Worm (Caenorhabditis elegans) whole organism, L3 larva: ENCODE measurements around the gene clp-6.

Experiments
- aly-2 ChIP-seq: fragments of 150-350 bp; optimal IDR thresholded peaks from 2 replicates; lab custom pipeline; 2014; ENCODE audit warnings: missing biosample characterization, missing genetic modification characterization
- ceh-16 ChIP-seq: sonication (generic microtip); optimal IDR thresholded peaks from 2 replicates; lab custom pipeline; 2017; ENCODE audit warnings: missing biosample characterization, missing genetic modification characterization
- ceh-28 ChIP-seq: fragments of 150-350 bp; optimal IDR thresholded peaks from 2 replicates; lab custom pipeline; 2014; ENCODE audit warnings: missing biosample characterization, missing genetic modification reagents, missing genetic modification characterization
- ceh-82 ChIP-seq: fragments of 150-350 bp; optimal IDR thresholded peaks from 2 replicates; lab custom pipeline; 2014; ENCODE audit warnings: missing biosample characterization, missing genetic modification characterization
- ceh-9 ChIP-seq: sonication (generic microtip); optimal IDR thresholded peaks from 2 replicates; lab custom pipeline; 2018; ENCODE audit warnings: missing biosample characterization, missing genetic modification characterization
- daf-12 ChIP-seq: fragments of 150-350 bp; optimal IDR thresholded peaks from 2 replicates; lab custom pipeline; 2014; ENCODE audit warnings: missing biosample characterization, missing genetic modification reagents, missing genetic modification characterization
- egl-5 ChIP-seq: fragments of 150-350 bp; optimal IDR thresholded peaks from 2 replicates; lab custom pipeline; 2017; ENCODE audit warnings: missing biosample characterization, missing genetic modification reagents, missing genetic modification characterization, inconsistent platforms
- elt-1 ChIP-seq: fragments of 150-350 bp; optimal IDR thresholded peaks from 2 replicates; lab custom pipeline; 2014; ENCODE audit warnings: missing biosample characterization, missing genetic modification characterization
- elt-2 ChIP-seq: sonication (generic microtip); optimal IDR thresholded peaks from 2 replicates; lab custom pipeline; 2016; ENCODE audit warnings: missing genetic modification reagents, mild to moderate bottlenecking, missing genetic modification characterization, missing compliant biosample characterization
- fkh-10 ChIP-seq: sonication (generic microtip); optimal IDR thresholded peaks from 2 replicates; lab custom pipeline; 2017; ENCODE audit warnings: missing biosample characterization, missing genetic modification reagents, missing genetic modification characterization
- fkh-2 ChIP-seq: fragments of 150-350 bp; optimal IDR thresholded peaks from 2 replicates; lab custom pipeline; 2014; ENCODE audit warnings: missing biosample characterization, missing genetic modification reagents, missing genetic modification characterization
- hmg-11 ChIP-seq: sonication (generic microtip); optimal IDR thresholded peaks from 2 replicates; lab custom pipeline; 2016; ENCODE audit warnings: missing genetic modification characterization, missing compliant biosample characterization
- jun-1 ChIP-seq: fragments of 150-350 bp; optimal IDR thresholded peaks from 2 replicates; lab custom pipeline; 2014; ENCODE audit warnings: missing biosample characterization, missing genetic modification reagents, missing genetic modification characterization
- lin-15B ChIP-seq: fragments of 150-350 bp; optimal IDR thresholded peaks from 2 replicates; lab custom pipeline; 2014; ENCODE audit warnings: missing biosample characterization, missing genetic modification characterization
- lin-39 ChIP-seq: fragments of 150-350 bp; optimal IDR thresholded peaks from 2 replicates; lab custom pipeline; 2018; ENCODE audit warnings: missing biosample characterization, missing genetic modification reagents, missing genetic modification characterization
- mdl-1 ChIP-seq: fragments of 150-350 bp; optimal IDR thresholded peaks from 2 replicates; lab custom pipeline; 2014; ENCODE audit warnings: missing biosample characterization, missing genetic modification characterization
- nfya-1 ChIP-seq: sonication (generic microtip); optimal IDR thresholded peaks from 2 replicates; lab custom pipeline; 2017; ENCODE audit warnings: missing genetic modification characterization, mild to moderate bottlenecking, missing compliant biosample characterization, antibody characterized with exemption, moderate library complexity; ENCODE audit not compliant: insufficient read depth
- nhr-11 ChIP-seq: fragments of 150-350 bp; optimal IDR thresholded peaks from 2 replicates; lab custom pipeline; 2014; ENCODE audit warnings: missing biosample characterization, missing genetic modification characterization
- nhr-12 ChIP-seq: fragments of 150-350 bp; optimal IDR thresholded peaks from 2 replicates; lab custom pipeline; 2014; ENCODE audit warnings: missing biosample characterization, missing genetic modification characterization
- nhr-23 ChIP-seq: fragments of 150-350 bp; optimal IDR thresholded peaks from 2 replicates; lab custom pipeline; 2014; ENCODE audit warnings: missing biosample characterization, missing genetic modification reagents, missing genetic modification characterization
- nhr-237 ChIP-seq: fragments of 150-350 bp; optimal IDR thresholded peaks from 2 replicates; lab custom pipeline; 2014; ENCODE audit warnings: missing biosample characterization, missing genetic modification characterization
- nhr-25 ChIP-seq: sonication (generic microtip); optimal IDR thresholded peaks from 2 replicates; lab custom pipeline; 2017; ENCODE audit warnings: missing biosample characterization, missing genetic modification characterization
- nhr-28 ChIP-seq: fragments of 150-350 bp; optimal IDR thresholded peaks from 2 replicates; lab custom pipeline; 2014; ENCODE audit warnings: missing biosample characterization, missing genetic modification characterization
- nhr-43 ChIP-seq: sonication (generic microtip); optimal IDR thresholded peaks from 2 replicates; lab custom pipeline; 2016; ENCODE audit warnings: mild to moderate bottlenecking, missing genetic modification characterization, missing compliant biosample characterization; ENCODE audit not compliant: poor library complexity, severe bottlenecking
- nhr-76 ChIP-seq: fragments of 150-350 bp; sonication (generic microtip); optimal IDR thresholded peaks from 5 replicates; lab custom pipeline; 2014; ENCODE audit warnings: missing biosample characterization, missing genetic modification characterization
- nhr-77 ChIP-seq: fragments of 150-350 bp; optimal IDR thresholded peaks from 2 replicates; lab custom pipeline; 2014; ENCODE audit warnings: missing biosample characterization, missing genetic modification characterization
- pha-4 ChIP-seq: fragments of 150-350 bp; optimal IDR thresholded peaks from 2 replicates; lab custom pipeline; 2014; ENCODE audit warnings: missing biosample characterization, missing genetic modification reagents, missing genetic modification characterization
- pqm-1 ChIP-seq: fragments of 150-350 bp; optimal IDR thresholded peaks from 2 replicates; lab custom pipeline; 2017; ENCODE audit warnings: missing biosample characterization, missing genetic modification characterization, inconsistent platforms
- sea-2 ChIP-seq: fragments of 150-350 bp; sonication (generic microtip); optimal IDR thresholded peaks from 4 replicates; lab custom pipeline; 2014; ENCODE audit warnings: missing biosample characterization, missing genetic modification reagents, missing genetic modification characterization
- skn-1 ChIP-seq: fragments of 150-350 bp; optimal IDR thresholded peaks from 2 replicates; lab custom pipeline; 2014; ENCODE audit warnings: missing biosample characterization, missing genetic modification characterization
- unc-39 ChIP-seq: sonication (generic microtip); optimal IDR thresholded peaks from 4 replicates; lab custom pipeline; 2017; ENCODE audit warnings: missing biosample characterization, missing genetic modification characterization
- unc-62 ChIP-seq: fragments of 150-350 bp; sonication (generic microtip); optimal IDR thresholded peaks from 4 replicates; lab custom pipeline; 2014; ENCODE audit warnings: missing biosample characterization, missing genetic modification reagents, missing genetic modification characterization
- zag-1 ChIP-seq: fragments of 150-350 bp; optimal IDR thresholded peaks from 2 replicates; lab custom pipeline; 2014; ENCODE audit warnings: missing biosample characterization, missing genetic modification characterization
- ztf-4 ChIP-seq: fragments of 150-350 bp; optimal IDR thresholded peaks from 2 replicates; lab custom pipeline; 2014; ENCODE audit warnings: missing biosample characterization, missing genetic modification characterization

clp-6 gene

DNA sequence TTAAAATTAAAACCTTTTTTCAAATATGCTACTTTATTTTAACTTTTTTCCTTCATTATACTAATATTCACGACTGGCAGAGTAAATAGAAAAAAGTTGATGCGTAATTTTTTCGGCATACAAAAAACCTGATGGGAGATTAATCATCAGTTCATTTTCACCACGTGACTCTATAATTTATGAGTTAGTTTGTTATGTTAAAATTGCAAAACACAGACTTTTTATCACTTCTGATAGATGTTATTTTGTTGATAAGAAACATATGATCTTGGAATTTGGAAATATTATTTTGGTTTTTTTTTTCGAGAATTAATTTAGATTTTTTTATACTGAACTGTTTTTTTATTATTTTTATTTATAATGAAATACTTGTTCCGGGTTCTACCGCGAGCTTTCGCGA, 30.9 kb downstream of the clp-6 start:
- peak; percentile 48 for TF ChIP-seq elt-2 (tag; lab: Kevin White, UChicago)
- TF ChIP-seq pha-4 (tag; lab: Kevin White, UChicago) = peak; percentile 41
- peak; percentile 43 for TF ChIP-seq pqm-1
- no peak for TF ChIP-seq lin-15B (tag; lab: Kevin White, UChicago)

- TF ChIP-seq ztf-4 (tag; lab: Kevin White, UChicago) = no peak
- no peak for TF ChIP-seq nhr-11
- TF ChIP-seq ceh-82 (tag; lab: Kevin White, UChicago) = no peak
- TF ChIP-seq jun-1 (tag; lab: Kevin White, UChicago) = no peak
- no peak for TF ChIP-seq nfya-1
- no peak for TF ChIP-seq nhr-12
- peak; percentile 43 for TF ChIP-seq ceh-28
- TF ChIP-seq hmg-11 = no peak
- TF ChIP-seq, all 47 proteins: peak for 1
Measured at ce11 chrIV:1400016-1400415, 34.8 kb downstream of the clp-6 start.

DNA sequence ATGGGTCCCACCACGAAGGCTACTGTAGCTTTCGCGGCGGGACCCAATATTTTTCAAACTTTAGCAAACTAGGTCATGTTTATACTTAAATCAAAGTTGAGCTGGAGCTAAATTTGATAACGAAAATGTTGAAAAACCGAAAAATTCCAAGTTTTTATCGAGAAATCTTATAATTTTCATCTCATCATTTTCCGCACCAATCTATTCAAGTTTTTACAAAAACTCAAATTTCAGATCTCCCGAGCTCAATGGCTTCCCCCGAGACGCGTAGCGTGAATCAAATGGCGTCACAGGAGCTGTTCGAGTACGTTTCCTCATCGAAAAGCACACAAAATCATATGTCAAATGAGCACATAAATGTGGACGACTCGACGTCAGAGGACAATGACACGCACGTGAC, 36.9 kb downstream of the clp-6 start:
- TF ChIP-seq daf-12 (tag; lab: Kevin White, UChicago) = no peak
- no peak for TF ChIP-seq ztf-4 (tag; lab: Kevin White, UChicago)
- no peak for TF ChIP-seq nhr-23 (tag; lab: Kevin White, UChicago)
- no peak for TF ChIP-seq egl-5 (tag; lab: Kevin White, UChicago)
- no peak for TF ChIP-seq nhr-25 (tag; lab: Kevin White, UChicago)
- TF ChIP-seq elt-2 (tag; lab: Kevin White, UChicago) = no peak
- TF ChIP-seq, all 47 proteins: peak for 0

- no peak for TF ChIP-seq nhr-77 (tag; lab: Kevin White, UChicago)
- no peak for TF ChIP-seq ceh-9 (tag; lab: Kevin White, UChicago)
- no peak for TF ChIP-seq zag-1
- no peak for TF ChIP-seq nhr-237 (tag; lab: Kevin White, UChicago)
- no peak for TF ChIP-seq fkh-10 (GFP tag; lab: Kevin White, UChicago)
- no peak for TF ChIP-seq ztf-4 (tag; lab: Kevin White, UChicago)
- TF ChIP-seq nhr-76 (tag; lab: Kevin White, UChicago) = no peak
- no peak for TF ChIP-seq jun-1 (tag; lab: Kevin White, UChicago)
- no peak for TF ChIP-seq nhr-23 (tag; lab: Kevin White, UChicago)
- no peak for TF ChIP-seq ceh-16 (tag; lab: Kevin White, UChicago)
- no peak for TF ChIP-seq lin-39 (tag; lab: Kevin White, UChicago)
Measured at ce11 chrIV:1394077-1394476, 40.8 kb downstream of the clp-6 start.

- TF ChIP-seq skn-1 (tag; lab: Kevin White, UChicago) (no peak), fkh-2 (tag; lab: Kevin White, UChicago) (no peak), mdl-1 (tag; lab: Kevin White, UChicago) (no peak), nhr-77 (tag; lab: Kevin White, UChicago) (no peak), nhr-23 (tag; lab: Kevin White, UChicago) (no peak)
Measured at ce11 chrIV:1391446-1391845, 43.4 kb downstream of the clp-6 start.

DNA sequence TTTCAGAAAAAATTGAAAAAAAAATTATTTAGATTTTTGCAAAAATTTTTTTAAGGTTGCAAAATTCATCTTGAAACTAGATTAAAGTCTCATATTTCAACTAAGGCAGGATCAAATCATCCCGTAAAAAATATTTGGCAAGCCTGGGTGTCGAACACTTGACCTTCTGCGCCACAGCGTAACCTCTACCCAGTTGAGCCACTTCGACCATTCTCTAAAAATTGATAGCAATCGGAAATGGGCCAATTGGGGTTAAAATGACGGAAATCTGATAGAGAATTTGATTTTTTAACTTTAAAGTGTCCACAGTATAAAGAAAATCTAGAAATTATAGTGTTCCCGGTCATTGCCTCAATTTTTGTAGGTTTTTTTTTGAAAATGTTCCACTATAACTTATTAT, 44.7 kb downstream of the clp-6 start:
- TF ChIP-seq unc-39 (tag; lab: Kevin White, UChicago) (no peak), aly-2 (tag; lab: Kevin White, UChicago) (no peak), nfya-1 (no peak), sea-2 (no peak), daf-12 (tag; lab: Kevin White, UChicago) (no peak), lin-15B (tag; lab: Kevin White, UChicago) (no peak), nhr-43 (tag; lab: Kevin White, UChicago) (no peak), ceh-9 (tag; lab: Kevin White, UChicago) (no peak)

- TF ChIP-seq fkh-10 (GFP tag; lab: Kevin White, UChicago) (no peak), nhr-12 (no peak), skn-1 (tag; lab: Kevin White, UChicago) (no peak), mdl-1 (tag; lab: Kevin White, UChicago) (no peak), ceh-82 (tag; lab: Kevin White, UChicago) (no peak), ztf-4 (tag; lab: Kevin White, UChicago) (no peak), unc-62 (GFP tag; lab: Kevin White, UChicago) (no peak), nhr-237 (tag; lab: Kevin White, UChicago) (no peak), nhr-28 (tag; lab: Kevin White, UChicago) (no peak), elt-2 (tag; lab: Kevin White, UChicago) (peak; percentile 77), ceh-16 (tag; lab: Kevin White, UChicago) (no peak), pqm-1 (peak; percentile 35), egl-5 (tag; lab: Kevin White, UChicago) (no peak), daf-12 (tag; lab: Kevin White, UChicago) (no peak), elt-1 (tag; lab: Kevin White, UChicago) (no peak), nhr-11 (no peak), nhr-77 (tag; lab: Kevin White, UChicago) (no peak)
Measured at ce11 chrIV:1389599-1389998, 45.2 kb downstream of the clp-6 start.
